Worm (Caenorhabditis elegans) whole organism, midembryonic: Measurements from ENCODE around the gene F56C9.10.

Experiments
- T22C8.4 ChIP-seq: fragments of 200-800 bp; sonication (Bioruptor generic); IDR thresholded peaks from 2 replicates; pipeline ENCODE4 v1.3.6; 2022; ENCODE audit warnings: missing genetic modification characterization, missing compliant biosample characterization
- cog-1 ChIP-seq: sonication (generic microtip); optimal IDR thresholded peaks from 2 replicates; lab custom pipeline; 2016; ENCODE audit warnings: missing genetic modification characterization, missing compliant biosample characterization
- flt-1 ChIP-seq: fragments of 200-800 bp; sonication (Bioruptor generic); IDR thresholded peaks from 2 replicates; pipeline ENCODE4 v1.3.6; 2022; ENCODE audit warnings: missing genetic modification characterization, missing compliant biosample characterization
- klf-2 ChIP-seq: fragments of 200-800 bp; sonication (Bioruptor generic); conservative IDR thresholded peaks from 2 replicates; pipeline ENCODE4 v1.3.6; 2022; ENCODE audit warnings: missing genetic modification reagents, missing genetic modification characterization, missing compliant biosample characterization
- med-1 ChIP-seq: sonication (generic microtip); optimal IDR thresholded peaks from 2 replicates; lab custom pipeline; 2017; ENCODE audit warnings: missing genetic modification characterization, mild to moderate bottlenecking, missing compliant biosample characterization, antibody characterized with exemption, missing genetic modification reagents; ENCODE audit not compliant: insufficient read depth
- ref-1 ChIP-seq: fragments of 200-800 bp; sonication (Bioruptor generic); conservative IDR thresholded peaks from 2 replicates; pipeline ENCODE4 v1.3.6; 2022; ENCODE audit warnings: missing genetic modification reagents, missing genetic modification characterization, missing compliant biosample characterization
- tab-1 ChIP-seq: fragments of 200-800 bp; sonication (Bioruptor generic); IDR thresholded peaks from 2 replicates; pipeline ENCODE4 v1.3.6; 2022; ENCODE audit warnings: missing genetic modification characterization, missing compliant biosample characterization
- ztf-23 ChIP-seq: fragments of 200-800 bp; sonication (Bioruptor generic); IDR thresholded peaks from 2 replicates; pipeline ENCODE4 v1.3.6; 2022; ENCODE audit warnings: missing genetic modification reagents, missing genetic modification characterization, missing compliant biosample characterization
- ztf-29 ChIP-seq: fragments of 200-800 bp; sonication (Bioruptor generic); IDR thresholded peaks from 2 replicates; pipeline ENCODE4 v1.3.6; 2022; ENCODE audit warnings: missing genetic modification reagents, missing genetic modification characterization, missing compliant biosample characterization

DNA sequence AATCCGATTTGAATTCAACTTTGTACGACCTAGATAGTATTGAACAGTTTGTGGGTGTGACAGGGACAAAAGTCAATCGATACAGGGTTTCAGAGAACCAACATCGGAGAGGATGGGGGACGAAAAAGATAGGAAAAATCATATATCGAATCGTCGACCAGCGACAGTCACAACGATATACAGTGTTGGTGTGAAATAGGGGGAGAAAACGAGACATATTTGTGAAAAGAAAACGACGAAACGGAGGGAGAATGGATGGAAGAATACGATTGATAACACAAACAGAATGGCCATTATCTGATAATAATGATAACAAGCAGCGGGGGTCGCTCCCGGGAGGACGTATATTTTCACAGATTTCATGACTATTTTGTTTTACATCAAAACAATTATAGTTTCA is 40.3 kb upstream of the F56C9.10 start:
- TF ChIP-seq T22C8.4 (GFP tag; lab: Robert Waterston, UW): no peak
- no peak for TF ChIP-seq klf-2 (GFP tag; lab: Robert Waterston, UW)
- TF ChIP-seq tab-1 (GFP tag; lab: Robert Waterston, UW): no peak
- no peak for TF ChIP-seq flt-1
- no peak for TF ChIP-seq ref-1 (GFP tag; lab: Robert Waterston, UW)
- no peak for TF ChIP-seq med-1 (GFP tag; lab: Kevin White, UChicago)
- TF ChIP-seq ztf-29: no peak
- no peak for TF ChIP-seq ztf-23 (GFP tag; lab: Robert Waterston, UW)
- TF ChIP-seq cog-1 (tag; lab: Kevin White, UChicago): no peak
